Worm (Caenorhabditis elegans) whole organism, L1 larva: ENCODE results near the gene arf-1.

Experiments used
- Y116A8C.19 ChIP-seq: sonication (generic microtip); optimal IDR thresholded peaks from 2 replicates; lab custom pipeline; 2016; ENCODE audit warnings: missing compliant biosample characterization, missing genetic modification characterization, borderline replicate concordance
- fkh-10 ChIP-seq: sonication (generic microtip); optimal IDR thresholded peaks from 2 replicates; lab custom pipeline; 2017; ENCODE audit warnings: missing biosample characterization, missing genetic modification reagents, missing genetic modification characterization
- hlh-4 ChIP-seq: sonication (generic microtip); optimal IDR thresholded peaks from 2 replicates; lab custom pipeline; 2016; ENCODE audit warnings: mild to moderate bottlenecking, missing genetic modification characterization, missing compliant biosample characterization
- lin-15B ChIP-seq: fragments of 150-350 bp; sonication (generic microtip); optimal IDR thresholded peaks from 3 replicates; lab custom pipeline; 2014; ENCODE audit warnings: missing biosample characterization, missing genetic modification characterization
- lsy-2 ChIP-seq, 2 experiments: fragments of 150-350 bp; optimal IDR thresholded peaks; 2 replicates each; lab custom pipeline; 2014; ENCODE audit warnings: missing biosample characterization in 2 of 2, missing genetic modification characterization in 2 of 2
- pqm-1 ChIP-seq: sonication (generic microtip); optimal IDR thresholded peaks from 3 replicates; lab custom pipeline; 2017; ENCODE audit warnings: missing biosample characterization, missing genetic modification characterization

ce11 chrIII:5711881-5712643 lies 2.6 kb upstream of the arf-1 start:
- no peak for TF ChIP-seq lsy-2 (tag; optimal IDR thresholded peaks at IDR 0.05; lab: Kevin White, UChicago)
- TF ChIP-seq fkh-10, result no peak
- TF ChIP-seq lin-15B (tag; lab: Kevin White, UChicago), result no peak
- no peak for TF ChIP-seq hlh-4
- TF ChIP-seq pqm-1 (tag; lab: Kevin White, UChicago), result no peak
- TF ChIP-seq Y116A8C.19 (tag; lab: Kevin White, UChicago), result no peak
